Fruit fly (Drosophila melanogaster) whole organism, embryonic: Measurements from ENCODE around the gene CG31921.
A peak's percentile ranks its signal among the peaks of the same experiment; 100 is the strongest.

Source experiments
- Atf6 ChIP-seq: fragments of 200-800 bp; sonication (Bioruptor generic); IDR thresholded peaks from 2 replicates; pipeline ENCODE4 v1.3.6; 2022; ENCODE audit warnings: missing biosample characterization, missing genetic modification characterization
- BEAF-32 ChIP-seq: fragments of 200-800 bp; sonication (Bioruptor generic); optimal IDR thresholded peaks from 3 replicates; lab custom pipeline; 2017; ENCODE audit warnings: missing biosample characterization, missing genetic modification characterization, mild to moderate bottlenecking, moderate library complexity, missing genetic modification reagents
- Bgb ChIP-seq: fragments of 200-800 bp; sonication (Bioruptor generic); IDR thresholded peaks from 2 replicates; pipeline ENCODE4 v1.3.6; 2022; ENCODE audit warnings: missing biosample characterization, missing genetic modification characterization; ENCODE audit not compliant: partially characterized antibody
- BtbVII ChIP-seq: fragments of 200-800 bp; sonication (Bioruptor generic); optimal IDR thresholded peaks from 3 replicates; lab custom pipeline; 2017; ENCODE audit warnings: missing biosample characterization, mild to moderate bottlenecking, missing genetic modification characterization
- CG10543 ChIP-seq: fragments of 200-800 bp; sonication (Bioruptor generic); optimal IDR thresholded peaks from 3 replicates; lab custom pipeline; 2017; ENCODE audit warnings: missing biosample characterization, mild to moderate bottlenecking, missing genetic modification characterization, moderate library complexity
- CG11560 ChIP-seq: fragments of 200-800 bp; sonication (Bioruptor generic); IDR thresholded peaks from 3 replicates; pipeline ENCODE4 v1.3.6; 2022; ENCODE audit warnings: missing biosample characterization, missing genetic modification characterization
- CG12769 ChIP-seq: fragments of 200-800 bp; sonication (Bioruptor generic); optimal IDR thresholded peaks from 2 replicates; lab custom pipeline; 2019; ENCODE audit warnings: missing biosample characterization, mild to moderate bottlenecking, missing genetic modification characterization, moderate library complexity
- CG13123 ChIP-seq: fragments of 200-800 bp; sonication (Bioruptor generic); optimal IDR thresholded peaks from 2 replicates; lab custom pipeline; 2016; ENCODE audit warnings: missing biosample characterization, missing genetic modification characterization
- CG17359 ChIP-seq: fragments of 200-800 bp; sonication (Bioruptor generic); optimal IDR thresholded peaks from 3 replicates; lab custom pipeline; 2018; ENCODE audit warnings: missing biosample characterization, mild to moderate bottlenecking, missing genetic modification characterization, moderate library complexity
- CG2199 ChIP-seq: fragments of 200-800 bp; sonication (Bioruptor generic); IDR thresholded peaks from 3 replicates; pipeline ENCODE4 v1.3.6; 2022; ENCODE audit warnings: missing biosample characterization, missing genetic modification characterization
- CG2712 ChIP-seq: fragments of 200-800 bp; optimal IDR thresholded peaks from 3 replicates; lab custom pipeline; 2019; ENCODE audit warnings: missing biosample characterization, mild to moderate bottlenecking, missing genetic modification characterization, moderate library complexity
- CG32532 ChIP-seq: fragments of 200-800 bp; sonication (Bioruptor generic); IDR thresholded peaks from 2 replicates; pipeline ENCODE4 v1.3.6; 2022; ENCODE audit warnings: missing biosample characterization, missing genetic modification characterization
- CG7556 ChIP-seq: fragments of 200-800 bp; sonication (Bioruptor generic); optimal IDR thresholded peaks from 2 replicates; lab custom pipeline; 2017; ENCODE audit warnings: missing biosample characterization, mild to moderate bottlenecking, missing genetic modification characterization
- CG7839 ChIP-seq: fragments of 200-800 bp; sonication (Bioruptor generic); optimal IDR thresholded peaks from 3 replicates; lab custom pipeline; 2018; ENCODE audit warnings: missing biosample characterization, mild to moderate bottlenecking, missing genetic modification characterization, moderate library complexity
- CG8290 ChIP-seq, 3 experiments: fragments of 200-800 bp; sonication (Bioruptor generic); optimal IDR thresholded peaks; 2 replicates each; lab custom pipeline; 2016 to 2019; ENCODE audit warnings: missing biosample characterization in 3 of 3, missing genetic modification characterization in 3 of 3, mild to moderate bottlenecking in 2 of 3, moderate library complexity in 1 of 3
- CG9437 ChIP-seq: fragments of 200-800 bp; sonication (Bioruptor generic); optimal IDR thresholded peaks from 2 replicates; lab custom pipeline; 2018; ENCODE audit warnings: missing biosample characterization, mild to moderate bottlenecking, missing genetic modification characterization
- Fer3 ChIP-seq: fragments of 200-800 bp; sonication (Bioruptor generic); optimal IDR thresholded peaks from 2 replicates; lab custom pipeline; 2018; ENCODE audit warnings: missing biosample characterization, mild to moderate bottlenecking, missing genetic modification characterization, moderate library complexity
- Hand ChIP-seq: fragments of 200-800 bp; sonication (Bioruptor generic); optimal IDR thresholded peaks from 2 replicates; lab custom pipeline; 2017; ENCODE audit warnings: mild to moderate bottlenecking, missing biosample characterization, missing genetic modification reagents, missing genetic modification characterization
- Hr51 ChIP-seq, 2 experiments: fragments of 200-800 bp; sonication (Bioruptor generic); optimal IDR thresholded peaks; 2 replicates in 1 of 2; 3 replicates in 1 of 2; lab custom pipeline; 2016 to 2018; ENCODE audit warnings: missing biosample characterization in 2 of 2, missing genetic modification characterization in 2 of 2, mild to moderate bottlenecking in 1 of 2, moderate library complexity in 1 of 2
- Hr78 ChIP-seq, 2 experiments: fragments of 200-800 bp in 1 of 2; fragments of >200 bp in 1 of 2; sonication (Bioruptor generic) in 1 of 2; optimal IDR thresholded peaks; 2 replicates each; lab custom pipeline; 2017 to 2019; ENCODE audit warnings: missing biosample characterization in 2 of 2, missing genetic modification characterization in 2 of 2, mild to moderate bottlenecking in 1 of 2, moderate library complexity in 1 of 2
- MTF-1 ChIP-seq: fragments of 200-800 bp; sonication (Bioruptor generic); optimal IDR thresholded peaks from 2 replicates; lab custom pipeline; 2018; ENCODE audit warnings: missing biosample characterization, mild to moderate bottlenecking, missing genetic modification characterization, borderline replicate concordance
- Pdp1 ChIP-seq, 2 experiments: fragments of 200-800 bp; sonication (Bioruptor generic); optimal IDR thresholded peaks; 3 replicates each; lab custom pipeline; 2016; ENCODE audit warnings: missing biosample characterization in 2 of 2, missing genetic modification characterization in 2 of 2, mild to moderate bottlenecking in 1 of 2, moderate library complexity in 1 of 2
- Spps ChIP-seq: fragments of 200-800 bp; sonication (Bioruptor generic); optimal IDR thresholded peaks from 2 replicates; lab custom pipeline; 2018; ENCODE audit warnings: missing biosample characterization, mild to moderate bottlenecking, missing genetic modification characterization
- Trl ChIP-seq, 3 experiments: fragments of >200 bp in 2 of 3; fragments of 200-800 bp in 1 of 3; sonication (Bioruptor generic) in 1 of 3; optimal IDR thresholded peaks; 2 replicates in 1 of 3; 3 replicates in 2 of 3; lab custom pipeline; 2016 to 2017; ENCODE audit warnings: missing biosample characterization in 1 of 3, missing genetic modification characterization in 1 of 3
- ato ChIP-seq: fragments of 200-800 bp; sonication (Bioruptor generic); IDR thresholded peaks from 2 replicates; pipeline ENCODE4 v1.3.6; 2022; ENCODE audit warnings: missing biosample characterization, missing genetic modification characterization; ENCODE audit not compliant: partially characterized antibody
- cg ChIP-seq: fragments of 200-800 bp; sonication (Bioruptor generic); optimal IDR thresholded peaks from 3 replicates; lab custom pipeline; 2019; ENCODE audit warnings: missing biosample characterization, mild to moderate bottlenecking, missing genetic modification characterization, moderate library complexity
- chinmo ChIP-seq: fragments of 200-800 bp; sonication (Bioruptor generic); IDR thresholded peaks from 4 replicates; pipeline ENCODE4 v1.3.6; 2022; ENCODE audit warnings: missing biosample characterization, missing genetic modification characterization; ENCODE audit not compliant: partially characterized antibody
- ci ChIP-seq: fragments of 200-800 bp; sonication (Bioruptor generic); IDR thresholded peaks from 3 replicates; pipeline ENCODE4 v1.3.6; 2022; ENCODE audit warnings: missing biosample characterization, missing genetic modification characterization
- crol ChIP-seq: fragments of 200-800 bp; sonication (Bioruptor generic); IDR thresholded peaks from 2 replicates; pipeline ENCODE4 v1.3.6; 2022; ENCODE audit warnings: missing biosample characterization, missing genetic modification characterization
- emc ChIP-seq: fragments of 200-800 bp; sonication (Bioruptor generic); optimal IDR thresholded peaks from 2 replicates; lab custom pipeline; 2016; ENCODE audit warnings: missing biosample characterization, missing genetic modification characterization
- esg ChIP-seq: fragments of 200-800 bp; sonication (Bioruptor generic); conservative IDR thresholded peaks from 2 replicates; pipeline ENCODE4 v1.3.6; 2022; ENCODE audit warnings: missing biosample characterization, missing genetic modification characterization
- grn ChIP-seq: fragments of 200-800 bp; sonication (Bioruptor generic); optimal IDR thresholded peaks from 3 replicates; lab custom pipeline; 2017; ENCODE audit warnings: missing biosample characterization, missing genetic modification characterization
- hbn ChIP-seq: fragments of 200-800 bp; sonication (Bioruptor generic); IDR thresholded peaks from 2 replicates; pipeline ENCODE4 v1.3.6; 2022; ENCODE audit warnings: missing biosample characterization, missing genetic modification characterization; ENCODE audit not compliant: partially characterized antibody
- lola ChIP-seq, 3 experiments: fragments of >200 bp in 2 of 3; fragments of 200-800 bp in 1 of 3; sonication (Bioruptor generic) in 1 of 3; optimal IDR thresholded peaks; 2 replicates each; lab custom pipeline; 2017 to 2019; ENCODE audit warnings: missing biosample characterization in 3 of 3, missing genetic modification characterization in 3 of 3, mild to moderate bottlenecking in 1 of 3, moderate library complexity in 1 of 3
- lov ChIP-seq, 2 experiments: fragments of 200-800 bp in 1 of 2; fragments of >200 bp in 1 of 2; sonication (Bioruptor generic) in 1 of 2; IDR thresholded peaks in 1 of 2; optimal IDR thresholded peaks in 1 of 2; 2 replicates in 1 of 2; 3 replicates in 1 of 2; pipeline versions ENCODE4 v1.3.6 to Lab custom; 2017 to 2022; ENCODE audit warnings: missing biosample characterization in 1 of 2, missing genetic modification characterization in 1 of 2
- pho ChIP-seq: fragments of 200-800 bp; sonication (Bioruptor generic); optimal IDR thresholded peaks from 2 replicates; lab custom pipeline; 2016; ENCODE audit warnings: missing biosample characterization, missing genetic modification characterization
- pum ChIP-seq: fragments of 200-800 bp; sonication (Bioruptor generic); optimal IDR thresholded peaks from 2 replicates; lab custom pipeline; 2016; ENCODE audit warnings: missing biosample characterization, missing genetic modification characterization
- sens-2 ChIP-seq: fragments of 200-800 bp; sonication (Bioruptor generic); IDR thresholded peaks from 2 replicates; pipeline ENCODE4 v1.3.6; 2022; ENCODE audit warnings: missing biosample characterization, missing genetic modification characterization
- slbo ChIP-seq: fragments of 200-800 bp; sonication (Bioruptor generic); IDR thresholded peaks from 2 replicates; pipeline ENCODE4 v1.3.6; 2022; ENCODE audit warnings: missing biosample characterization, missing genetic modification characterization
- stc ChIP-seq: fragments of 200-800 bp; sonication (Bioruptor generic); IDR thresholded peaks from 2 replicates; pipeline ENCODE4 v1.3.6; 2022; ENCODE audit warnings: missing biosample characterization, missing genetic modification characterization
- sug ChIP-seq: fragments of 200-800 bp; optimal IDR thresholded peaks from 2 replicates; lab custom pipeline; 2019; ENCODE audit warnings: missing biosample characterization, mild to moderate bottlenecking, missing genetic modification characterization, moderate library complexity
- tin ChIP-seq: fragments of 200-800 bp; sonication (Bioruptor generic); optimal IDR thresholded peaks from 3 replicates; lab custom pipeline; 2016; ENCODE audit warnings: missing biosample characterization, missing genetic modification characterization
- vfl ChIP-seq: fragments of 200-800 bp; sonication (Bioruptor generic); optimal IDR thresholded peaks from 2 replicates; lab custom pipeline; 2016; ENCODE audit warnings: missing biosample characterization, missing genetic modification characterization

CG31921 gene

DNA sequence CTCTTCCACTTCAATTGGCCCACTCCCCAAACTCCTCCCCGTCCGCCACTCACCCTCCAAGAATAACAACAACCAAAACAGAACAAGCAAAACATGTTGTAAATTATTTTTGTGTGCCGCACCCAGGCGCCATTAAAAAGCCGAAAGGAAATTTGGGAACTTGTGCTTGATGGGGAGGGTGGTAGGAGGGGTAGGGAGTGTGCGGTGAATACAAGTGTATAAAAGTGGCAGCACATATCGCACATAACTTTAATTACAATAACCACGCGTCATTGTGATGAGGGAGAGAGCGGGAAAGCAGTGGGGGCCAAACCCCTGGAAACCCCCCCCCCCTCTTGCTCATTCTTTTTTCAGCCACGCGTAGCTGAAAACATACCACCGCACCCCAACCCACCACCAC, 25.0 kb downstream of the CG31921 start (continued):
- TF ChIP-seq MTF-1 (GFP tag; lab: Kevin White, UChicago): no peak

DNA sequence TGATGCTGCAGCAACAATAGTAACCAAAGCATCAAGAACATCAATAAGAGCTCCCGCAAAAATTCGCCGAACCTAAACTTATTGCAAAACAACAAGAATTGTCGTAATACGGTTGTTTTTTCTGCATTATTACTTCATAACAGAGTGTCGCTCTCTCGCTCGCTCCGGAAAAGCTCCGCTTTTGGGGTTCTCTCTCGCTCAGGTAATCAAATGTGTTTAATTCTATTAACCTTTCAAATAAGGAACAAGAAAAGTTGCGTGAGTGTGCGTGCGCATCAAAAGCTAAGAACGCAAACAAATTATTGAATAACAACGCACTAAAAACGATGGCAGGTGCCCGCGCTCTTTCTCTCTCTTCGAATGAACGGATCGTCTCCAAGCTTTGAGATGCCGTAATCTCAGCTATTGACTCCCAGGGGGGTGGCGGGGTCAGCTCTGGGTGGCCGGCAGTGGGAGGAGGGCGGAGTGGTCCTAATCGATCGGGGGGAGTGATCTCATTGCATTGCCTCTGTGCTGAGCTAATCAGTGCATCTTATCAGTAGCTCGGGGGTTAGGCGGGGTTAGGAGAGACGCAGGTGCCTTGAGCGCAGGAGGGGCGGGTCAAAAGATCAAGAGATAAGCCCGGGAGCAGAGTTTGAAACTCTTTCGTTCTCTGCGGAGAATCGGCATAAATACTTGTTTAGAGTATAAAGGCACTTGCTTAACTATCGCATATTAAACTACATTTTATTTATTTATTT, 25.8 kb downstream of the CG31921 start:
- TF ChIP-seq CG7556 (GFP tag; lab: Kevin White, UChicago) (no peak), CG32532 (peak; percentile 14; the same call in 1 of the 2 replicates), CG12769 (tag; lab: Kevin White, UChicago) (peak; percentile 55), tin (no peak), pho (GFP tag; lab: Kevin White, UChicago) (no peak), Trl (optimal IDR thresholded peaks at IDR 0.05; lab: Kevin White, UChicago) (peak; percentile 36 to 77), Trl (GFP tag; optimal IDR thresholded peaks at IDR 0.05; lab: Kevin White, UChicago) (no peak), BtbVII (GFP tag; lab: Kevin White, UChicago) (peak; percentile 23), cg (GFP tag; lab: Kevin White, UChicago) (peak; percentile 18), lov (optimal IDR thresholded peaks at IDR 0.05; lab: Kevin White, UChicago) (no peak), lov (GFP tag; IDR thresholded peaks at IDR 0.05; lab: Robert Waterston, UW) (0 out of 3 replicates have a peak, but pooled peaks have one; percentile 38), CG2199 (0 out of 3 replicates have a peak, but pooled peaks have one; percentile 17), CG2712 (no peak), stc (0 out of 2 replicates have a peak, but pooled peaks have one; percentile 2), esg (GFP tag; lab: Robert Waterston, UW) (no peak), Pdp1 (GFP tag; optimal IDR thresholded peaks at IDR 0.05; lab: Kevin White, UChicago) (peak in 1 of 2 experiments; percentile 96), ci (GFP tag; lab: Robert Waterston, UW) (peak; percentile 44; the same call in 2 of the 3 replicates), grn (peak; percentile 67), vfl (GFP tag; lab: Kevin White, UChicago) (no peak), Hr78 (GFP tag; optimal IDR thresholded peaks at IDR 0.05; lab: Kevin White, UChicago) (peak in 1 of 2 experiments; percentile 92), crol (GFP tag; lab: Robert Waterston, UW) (peak; percentile 92), slbo (GFP tag; lab: Robert Waterston, UW) (peak; percentile 23), sug (tag; lab: Kevin White, UChicago) (peak; percentile 99), chinmo (peak; percentile 79; the same call in 1 of the 4 replicates), ato (GFP tag; lab: Robert Waterston, UW) (0 out of 2 replicates have a peak, but pooled peaks have one; percentile 25), sens-2 (GFP tag; lab: Robert Waterston, UW) (0 out of 2 replicates have a peak, but pooled peaks have one; percentile 13)

DNA sequence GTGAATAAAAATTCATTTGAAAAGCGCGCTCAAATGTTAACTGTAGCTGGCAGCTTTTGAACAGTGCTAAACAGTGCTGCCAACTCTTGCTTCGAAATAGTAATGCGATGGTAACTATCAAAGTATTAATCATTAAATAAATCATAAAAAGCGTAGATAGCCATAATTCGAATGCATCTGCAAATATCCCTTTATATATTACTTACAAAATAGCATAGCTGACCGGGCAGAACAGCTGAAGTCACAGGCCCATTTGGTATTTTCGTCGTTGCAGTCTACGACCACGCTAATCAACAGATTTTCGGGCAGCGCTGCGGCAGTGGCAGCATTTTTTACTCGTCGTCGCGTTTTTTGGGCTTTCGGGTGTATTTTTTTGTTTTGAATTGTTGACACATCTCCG, 26.5 kb downstream of the CG31921 start, which contains the start of gene Plc21C:
Gene Plc21C (plus strand): TSS at position 290 of the 400 bp plus-strand sequence.
- peak; percentile 48 for TF ChIP-seq CG10543
- TF ChIP-seq CG13123 (GFP tag; lab: Kevin White, UChicago): peak; percentile 14
- TF ChIP-seq CG17359 (tag; lab: Kevin White, UChicago): no peak
- peak; percentile 43; the same call in 1 of the 2 replicates for TF ChIP-seq Bgb (GFP tag; lab: Robert Waterston, UW)
- TF ChIP-seq CG11560 (tag; lab: Robert Waterston, UW): peak; percentile 33; the same call in 1 of the 3 replicates
- peak; percentile 5 for TF ChIP-seq emc (GFP tag; lab: Kevin White, UChicago)
- peak; percentile 64 for TF ChIP-seq BEAF-32 (GFP tag; lab: Kevin White, UChicago)
- peak; percentile 28 to 64 for TF ChIP-seq Hr51 (GFP tag; optimal IDR thresholded peaks at IDR 0.05; lab: Kevin White, UChicago)
- 0 out of 2 replicates have a peak, but pooled peaks have one; percentile 25 for TF ChIP-seq hbn (GFP tag; lab: Robert Waterston, UW)
- peak; percentile 41 for TF ChIP-seq CG7839 (tag; lab: Kevin White, UChicago)
- TF ChIP-seq Fer3 (tag; lab: Kevin White, UChicago): peak; percentile 45
- no peak for TF ChIP-seq Hand (GFP tag; lab: Kevin White, UChicago)
- TF ChIP-seq Spps (tag; lab: Kevin White, UChicago): peak; percentile 24
- peak; percentile 20 for TF ChIP-seq pum (GFP tag; lab: Kevin White, UChicago)
- TF ChIP-seq lola (GFP tag; optimal IDR thresholded peaks at IDR 0.05; lab: Kevin White, UChicago): peak in 1 of 3 experiments; percentile 22
- peak; percentile 23 for TF ChIP-seq CG9437 (GFP tag; lab: Kevin White, UChicago)
- TF ChIP-seq CG8290 (GFP tag; optimal IDR thresholded peaks at IDR 0.05; lab: Kevin White, UChicago): no peak
- TF ChIP-seq CG8290 (tag; optimal IDR thresholded peaks at IDR 0.05; lab: Kevin White, UChicago): peak in 1 of 2 experiments; percentile 56
- TF ChIP-seq Atf6: peak; percentile 42; the same call in 1 of the 2 replicates
